Worm (Caenorhabditis elegans): Measurements from ENCODE around the gene cpi-2.

Gene cpi-2

ce11 chrV:6043275-6044271, at the start of gene cpi-2:
TSS of gene cpi-2 (plus strand) at chrV:6044062.
- TF ChIP-seq hmbx-1 (tag; optimal IDR thresholded peaks at IDR 0.05) (no peak), ama-1 (optimal IDR thresholded peaks at IDR 0.05) (no peak), F13C5.2 (tag; optimal IDR thresholded peaks at IDR 0.05) (peak; percentile 56), hmg-4 (GFP tag; optimal IDR thresholded peaks at IDR 0.05) (no peak), B0310.2 (tag; optimal IDR thresholded peaks at IDR 0.05) (no peak), sea-1 (GFP tag; conservative IDR thresholded peaks at IDR 0.05) (no peak), tbx-37 (GFP tag; conservative IDR thresholded peaks at IDR 0.05) (no peak), ceh-13 (GFP tag; optimal IDR thresholded peaks at IDR 0.05) (no peak)

DNA sequence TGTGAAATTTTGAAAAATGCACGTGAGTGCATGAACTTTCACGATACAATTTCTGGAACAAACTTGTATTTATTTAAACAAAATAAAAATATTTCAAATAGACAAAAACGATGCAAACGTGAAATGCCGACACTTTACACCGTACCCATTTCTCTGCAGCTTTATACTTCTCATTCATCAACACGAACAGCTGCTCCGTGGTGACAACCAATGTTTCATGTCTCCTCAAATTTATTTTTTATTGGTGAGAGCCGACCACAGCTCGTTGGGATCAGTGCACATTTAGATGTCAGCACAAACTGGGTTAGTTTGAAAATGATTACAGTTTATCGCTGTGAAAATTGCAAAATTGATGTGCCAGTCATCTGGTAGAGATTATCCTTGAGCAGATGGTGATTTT, 48.3 kb upstream of the cpi-2 start:
- no peak for TF ChIP-seq scrt-1 (GFP tag; IDR thresholded peaks at IDR 0.05)
- no peak for TF ChIP-seq ceh-36 (tag; optimal IDR thresholded peaks at IDR 0.05)
- no peak for TF ChIP-seq aly-1 (tag; optimal IDR thresholded peaks at IDR 0.05)
- TF ChIP-seq tbx-11 (GFP tag; IDR thresholded peaks at IDR 0.05), result no peak
- TF ChIP-seq hmbx-1 (tag; optimal IDR thresholded peaks at IDR 0.05), result no peak
- TF ChIP-seq sea-1 (GFP tag; conservative IDR thresholded peaks at IDR 0.05), result no peak
- no peak for TF ChIP-seq tbx-37 (GFP tag; conservative IDR thresholded peaks at IDR 0.05)
- TF ChIP-seq hmg-4 (GFP tag; optimal IDR thresholded peaks at IDR 0.05), result no peak
- no peak for TF ChIP-seq ama-1 (optimal IDR thresholded peaks at IDR 0.05)
- no peak for TF ChIP-seq F13C5.2 (tag; optimal IDR thresholded peaks at IDR 0.05)
- no peak for TF ChIP-seq pes-1 (GFP tag; IDR thresholded peaks at IDR 0.05)
- TF ChIP-seq B0310.2 (tag; optimal IDR thresholded peaks at IDR 0.05), result no peak
- TF ChIP-seq flt-1 (GFP tag; IDR thresholded peaks at IDR 0.05), result no peak
- no peak for TF ChIP-seq tra-4 (tag; optimal IDR thresholded peaks at IDR 0.05)
- no peak for TF ChIP-seq ceh-13 (GFP tag; optimal IDR thresholded peaks at IDR 0.05)
- no peak for TF ChIP-seq ets-7 (tag; optimal IDR thresholded peaks at IDR 0.05)
- TF ChIP-seq hnd-1 (tag; optimal IDR thresholded peaks at IDR 0.05), result no peak

- TF ChIP-seq ama-1 (optimal IDR thresholded peaks at IDR 0.05) (no peak), ceh-36 (tag; optimal IDR thresholded peaks at IDR 0.05) (no peak), F13C5.2 (tag; optimal IDR thresholded peaks at IDR 0.05) (no peak), tra-4 (tag; optimal IDR thresholded peaks at IDR 0.05) (no peak), tbx-11 (GFP tag; IDR thresholded peaks at IDR 0.05) (no peak), flt-1 (GFP tag; IDR thresholded peaks at IDR 0.05) (no peak), hnd-1 (tag; optimal IDR thresholded peaks at IDR 0.05) (no peak), tbx-37 (GFP tag; conservative IDR thresholded peaks at IDR 0.05) (no peak), scrt-1 (GFP tag; IDR thresholded peaks at IDR 0.05) (no peak), hmbx-1 (tag; optimal IDR thresholded peaks at IDR 0.05) (no peak), ceh-13 (GFP tag; optimal IDR thresholded peaks at IDR 0.05) (no peak), pes-1 (GFP tag; IDR thresholded peaks at IDR 0.05) (no peak), B0310.2 (tag; optimal IDR thresholded peaks at IDR 0.05) (no peak), ets-7 (tag; optimal IDR thresholded peaks at IDR 0.05) (no peak), hmg-4 (GFP tag; optimal IDR thresholded peaks at IDR 0.05) (no peak)
These were observed 47.7 kb upstream of the cpi-2 start, which contains the start of gene cpg-4 for ce11 chrV:5996114-5996513. TSS of gene cpg-4 (plus strand) at chrV:5996416.

- TF ChIP-seq hmg-4 (GFP tag; optimal IDR thresholded peaks at IDR 0.05) (peak; percentile 13), F13C5.2 (tag; optimal IDR thresholded peaks at IDR 0.05) (peak; percentile 24), sea-1 (GFP tag; conservative IDR thresholded peaks at IDR 0.05) (no peak)
These were observed 43.5 kb upstream of the cpi-2 start for ce11 chrV:6000368-6000802.

DNA sequence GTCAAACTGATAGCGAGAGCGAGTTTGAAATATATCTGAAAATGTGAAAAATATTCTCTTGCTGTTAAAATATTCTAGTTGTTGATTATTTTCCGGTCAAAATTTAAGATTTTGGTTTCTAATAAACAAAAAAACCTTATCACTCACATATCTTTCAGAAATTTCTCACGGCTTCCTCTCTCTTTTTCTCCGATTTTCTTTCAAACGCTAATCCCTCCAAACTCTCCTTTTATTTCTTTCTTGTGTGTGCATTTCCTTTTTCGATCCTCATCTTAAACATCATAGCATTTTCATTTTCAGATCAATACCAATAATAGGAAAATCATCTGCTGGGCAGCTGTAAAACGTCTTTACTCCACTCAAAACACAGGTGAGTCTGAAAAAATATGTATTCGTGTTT, 40.6 kb upstream of the cpi-2 start, which contains the start of gene fos-1:
Gene fos-1 (plus strand): TSS at position 301 of the 400 bp plus-strand sequence.
- TF ChIP-seq hmg-4 (GFP tag; optimal IDR thresholded peaks at IDR 0.05) (no peak), scrt-1 (GFP tag; IDR thresholded peaks at IDR 0.05) (no peak), aly-1 (tag; optimal IDR thresholded peaks at IDR 0.05) (no peak), sea-1 (GFP tag; conservative IDR thresholded peaks at IDR 0.05) (no peak), ama-1 (optimal IDR thresholded peaks at IDR 0.05) (no peak), tbx-11 (GFP tag; IDR thresholded peaks at IDR 0.05) (no peak), ceh-36 (tag; optimal IDR thresholded peaks at IDR 0.05) (no peak), ceh-13 (GFP tag; optimal IDR thresholded peaks at IDR 0.05) (no peak), ets-7 (tag; optimal IDR thresholded peaks at IDR 0.05) (no peak), B0310.2 (tag; optimal IDR thresholded peaks at IDR 0.05) (no peak), hnd-1 (tag; optimal IDR thresholded peaks at IDR 0.05) (no peak), tbx-37 (GFP tag; conservative IDR thresholded peaks at IDR 0.05) (no peak)

ce11 chrV:6007927-6008326, 35.9 kb upstream of the cpi-2 start:
- no peak for TF ChIP-seq aly-1 (tag; optimal IDR thresholded peaks at IDR 0.05)
- no peak for TF ChIP-seq ceh-36 (tag; optimal IDR thresholded peaks at IDR 0.05)
- TF ChIP-seq ama-1 (optimal IDR thresholded peaks at IDR 0.05), result no peak

- TF ChIP-seq tbx-11 (GFP tag; IDR thresholded peaks at IDR 0.05), result no peak
- no peak for TF ChIP-seq ama-1 (optimal IDR thresholded peaks at IDR 0.05)
These were observed 33.2 kb upstream of the cpi-2 start for ce11 chrV:6010642-6011041.

ce11 chrV:6012401-6012800, 31.5 kb upstream of the cpi-2 start:
- TF ChIP-seq B0310.2 (tag; optimal IDR thresholded peaks at IDR 0.05), result no peak
- no peak for TF ChIP-seq F13C5.2 (tag; optimal IDR thresholded peaks at IDR 0.05)
- TF ChIP-seq aly-1 (tag; optimal IDR thresholded peaks at IDR 0.05), result no peak
- no peak for TF ChIP-seq flt-1 (GFP tag; IDR thresholded peaks at IDR 0.05)
- TF ChIP-seq ama-1 (optimal IDR thresholded peaks at IDR 0.05), result no peak
- TF ChIP-seq ceh-13 (GFP tag; optimal IDR thresholded peaks at IDR 0.05), result no peak
- no peak for TF ChIP-seq sea-1 (GFP tag; conservative IDR thresholded peaks at IDR 0.05)
- no peak for TF ChIP-seq tbx-37 (GFP tag; conservative IDR thresholded peaks at IDR 0.05)
- no peak for TF ChIP-seq hnd-1 (tag; optimal IDR thresholded peaks at IDR 0.05)
- no peak for TF ChIP-seq ets-7 (tag; optimal IDR thresholded peaks at IDR 0.05)
